Fruit fly (Drosophila melanogaster): ENCODE data around the gene aus.

Gene aus

dm6 chr3R:21378595-21378994, 29.2 kb upstream of the aus start, which contains the start of gene tin (continued):
- TF ChIP-seq sisA (GFP tag; IDR thresholded peaks at IDR 0.05) (peak; percentile 84), bab2 (GFP tag; optimal IDR thresholded peaks at IDR 0.05) (peak; percentile 14), CG17912 (GFP tag; optimal IDR thresholded peaks at IDR 0.05) (peak; percentile 79), ash1 (GFP tag; optimal IDR thresholded peaks at IDR 0.05) (peak; percentile 62), CG11093 (GFP tag; IDR thresholded peaks at IDR 0.05) (peak; percentile 87), CG4404 (GFP tag; IDR thresholded peaks at IDR 0.05) (peak; percentile 92), Gug (GFP tag; IDR thresholded peaks at IDR 0.05) (peak; percentile 86), crp (GFP tag; optimal IDR thresholded peaks at IDR 0.05) (peak in 1 of 2 experiments; percentile 56), CG5953 (GFP tag; IDR thresholded peaks at IDR 0.05) (peak; percentile 91), fd3F (GFP tag; optimal IDR thresholded peaks at IDR 0.05) (peak; percentile 78), CG4707 (GFP tag; optimal IDR thresholded peaks at IDR 0.05) (peak; percentile 83), ham (GFP tag; IDR thresholded peaks at IDR 0.05) (peak; percentile 60; the same call in 1 of the 2 replicates), CG13123 (GFP tag; optimal IDR thresholded peaks at IDR 0.05) (peak; percentile 83), D (optimal IDR thresholded peaks at IDR 0.05) (no peak), D (GFP tag; optimal IDR thresholded peaks at IDR 0.05) (peak; percentile 85), NFAT (GFP tag; IDR thresholded peaks at IDR 0.05) (peak; percentile 91), CG10979 (tag; optimal IDR thresholded peaks at IDR 0.05) (peak; percentile 96), Mrtf (GFP tag; IDR thresholded peaks at IDR 0.05) (peak; percentile 90; the same call in 2 of the 3 replicates), wek (GFP tag; optimal IDR thresholded peaks at IDR 0.05) (peak; percentile 26), CG17361 (GFP tag; IDR thresholded peaks at IDR 0.05) (peak; percentile 91), so (GFP tag; IDR thresholded peaks at IDR 0.05) (peak; percentile 97), CG16815 (GFP tag; optimal IDR thresholded peaks at IDR 0.05) (peak; percentile 84), crol (GFP tag; IDR thresholded peaks at IDR 0.05) (peak; percentile 55), CG12236 (GFP tag; optimal IDR thresholded peaks at IDR 0.05) (peak; percentile 16), nom (GFP tag; optimal IDR thresholded peaks at IDR 0.05) (peak; percentile 86), pho (GFP tag; optimal IDR thresholded peaks at IDR 0.05) (no peak), CG9437 (GFP tag; optimal IDR thresholded peaks at IDR 0.05) (peak; percentile 80), repo (GFP tag; optimal IDR thresholded peaks at IDR 0.05) (no peak), ATbp (GFP tag; optimal IDR thresholded peaks at IDR 0.05) (peak; percentile 90), Usf (GFP tag; optimal IDR thresholded peaks at IDR 0.05) (peak; percentile 84), hbn (GFP tag; IDR thresholded peaks at IDR 0.05; ENCODE audit: partially characterized antibody) (peak; percentile 74), CG32772 (GFP tag; IDR thresholded peaks at IDR 0.05) (peak; percentile 94), hth (optimal IDR thresholded peaks at IDR 0.05) (no peak), chn (GFP tag; optimal IDR thresholded peaks at IDR 0.05) (peak; percentile 76), bcd (GFP tag; optimal IDR thresholded peaks at IDR 0.05) (peak; percentile 88), HmgZ (tag; optimal IDR thresholded peaks at IDR 0.05) (peak; percentile 94), ind (GFP tag; optimal IDR thresholded peaks at IDR 0.05) (peak; percentile 83), peb (GFP tag; IDR thresholded peaks at IDR 0.05) (peak; percentile 93), prd (optimal IDR thresholded peaks at IDR 0.05) (no peak), prd (GFP tag; IDR thresholded peaks at IDR 0.05) (peak; percentile 98), HLH3B (GFP tag; IDR thresholded peaks at IDR 0.05) (peak; percentile 97), wdn (GFP tag; IDR thresholded peaks at IDR 0.05) (peak; percentile 81), tna (GFP tag; IDR thresholded peaks at IDR 0.05; ENCODE audit: partially characterized antibody) (peak; percentile 52; the same call in 1 of the 2 replicates), her (GFP tag; optimal IDR thresholded peaks at IDR 0.05) (no peak), sens-2 (GFP tag; IDR thresholded peaks at IDR 0.05) (peak; percentile 91), Spps (tag; optimal IDR thresholded peaks at IDR 0.05) (peak; percentile 95), MTF-1 (GFP tag; optimal IDR thresholded peaks at IDR 0.05; ENCODE audit: borderline replicate concordance) (peak; percentile 85), bigmax (GFP tag; optimal IDR thresholded peaks at IDR 0.05) (peak; percentile 32), unc-4 (GFP tag; IDR thresholded peaks at IDR 0.05; ENCODE audit: partially characterized antibody) (peak; percentile 68), Sin3A (optimal IDR thresholded peaks at IDR 0.05) (no peak), CG12104 (GFP tag; optimal IDR thresholded peaks at IDR 0.05) (peak; percentile 90), knrl (GFP tag; IDR thresholded peaks at IDR 0.05; ENCODE audit: partially characterized antibody) (peak; percentile 68)

Data from whole organism, embryonic.